Worm (Caenorhabditis elegans): ENCODE measurements around the gene T28D6.3.

Gene T28D6.3

DNA sequence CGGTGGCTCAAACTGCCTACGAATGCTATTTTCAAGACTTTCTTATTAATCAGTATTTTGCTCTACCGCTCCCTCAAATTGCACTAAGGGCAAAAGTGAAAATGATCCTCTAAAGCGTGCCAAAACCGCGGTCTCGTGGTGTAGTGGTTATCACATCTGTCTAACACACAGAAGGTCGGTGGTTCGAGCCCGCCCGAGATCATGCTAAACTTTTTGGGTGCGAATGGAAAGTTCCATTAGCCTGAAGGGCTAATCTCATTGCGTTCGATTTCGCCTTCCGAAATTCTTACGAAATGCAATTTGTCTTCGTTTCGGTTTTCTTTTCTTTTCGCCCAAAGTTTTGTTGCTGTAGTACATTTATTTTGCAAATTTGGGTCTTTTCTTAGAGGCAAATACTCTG, 13.1 kb upstream of the T28D6.3 start:
- no peak for TF ChIP-seq snpc-4 (tag; optimal IDR thresholded peaks at IDR 0.05)
- no peak for TF ChIP-seq blmp-1 (tag; optimal IDR thresholded peaks at IDR 0.05)
- peak; percentile 3 for TF ChIP-seq drap-1 (GFP tag; optimal IDR thresholded peaks at IDR 0.05)
- no peak for TF ChIP-seq nhr-237 (tag; optimal IDR thresholded peaks at IDR 0.05)
- TF ChIP-seq ces-1 (GFP tag; optimal IDR thresholded peaks at IDR 0.05) = peak; percentile 97

DNA sequence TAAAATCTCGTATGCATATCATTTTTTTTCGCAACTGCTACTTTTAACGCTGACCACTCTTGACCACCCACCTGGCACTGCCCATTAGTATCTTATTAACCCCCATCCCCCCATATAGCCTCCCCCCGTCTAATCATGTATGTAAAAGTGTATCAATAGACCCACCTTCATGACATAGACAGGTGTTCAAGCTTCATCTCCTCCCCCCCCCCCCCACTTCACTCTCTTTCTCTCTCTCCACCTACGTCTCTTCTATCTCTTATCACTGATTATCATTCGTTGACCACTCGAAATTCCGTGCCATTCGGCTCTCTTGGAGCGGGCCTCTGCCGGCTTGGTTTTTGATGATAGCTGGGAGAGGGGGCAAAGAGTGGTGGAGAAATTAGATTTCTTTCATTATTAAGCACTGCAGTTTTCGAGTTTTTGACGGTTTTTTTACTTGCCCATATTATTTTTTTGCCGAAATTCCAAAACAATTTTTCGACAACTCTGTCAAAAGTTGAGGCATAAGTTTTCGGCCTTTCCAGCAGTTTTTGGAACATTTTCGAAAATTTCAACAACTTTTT, 10.7 kb upstream of the T28D6.3 start:
- no peak for TF ChIP-seq lsy-2 (tag; optimal IDR thresholded peaks at IDR 0.05)
- TF ChIP-seq blmp-1 (tag; optimal IDR thresholded peaks at IDR 0.05) = no peak
- no peak for TF ChIP-seq unc-39 (tag; optimal IDR thresholded peaks at IDR 0.05)
- no peak for TF ChIP-seq flh-1 (GFP tag; optimal IDR thresholded peaks at IDR 0.05)
- TF ChIP-seq snpc-4 (tag; optimal IDR thresholded peaks at IDR 0.05) = no peak
- TF ChIP-seq mls-2 (tag; optimal IDR thresholded peaks at IDR 0.05) = no peak
- peak; percentile 17 for TF ChIP-seq hlh-1 (tag; optimal IDR thresholded peaks at IDR 0.05)
- no peak for TF ChIP-seq elt-1 (tag; optimal IDR thresholded peaks at IDR 0.05; ENCODE audit: borderline replicate concordance, insufficient read depth)
- peak; percentile 16 for TF ChIP-seq M03D4.4 (tag; optimal IDR thresholded peaks at IDR 0.05)
- TF ChIP-seq drap-1 (GFP tag; optimal IDR thresholded peaks at IDR 0.05) = peak; percentile 14
- TF ChIP-seq mep-1 (tag; optimal IDR thresholded peaks at IDR 0.05) = no peak
- TF ChIP-seq mab-5 (tag; optimal IDR thresholded peaks at IDR 0.05) = no peak
- TF ChIP-seq unc-120 (tag; optimal IDR thresholded peaks at IDR 0.05; ENCODE audit: poor library complexity, severe bottlenecking) = peak; percentile 35

- TF ChIP-seq zip-8 (tag; optimal IDR thresholded peaks at IDR 0.05) (no peak), unc-62 (GFP tag; optimal IDR thresholded peaks at IDR 0.05) (no peak)
Measured at ce11 chrIII:11357418-11357817, 9.1 kb upstream of the T28D6.3 start.

ce11 chrIII:11358273-11358672, 8.3 kb upstream of the T28D6.3 start:
- TF ChIP-seq lsy-2 (tag; optimal IDR thresholded peaks at IDR 0.05) = no peak
- TF ChIP-seq ces-1 (GFP tag; optimal IDR thresholded peaks at IDR 0.05) = peak; percentile 99

- no peak for TF ChIP-seq M03D4.4 (tag; optimal IDR thresholded peaks at IDR 0.05)
- TF ChIP-seq ces-1 (GFP tag; optimal IDR thresholded peaks at IDR 0.05) = peak; percentile 85
- no peak for TF ChIP-seq unc-120 (tag; optimal IDR thresholded peaks at IDR 0.05; ENCODE audit: poor library complexity, severe bottlenecking)
Measured at ce11 chrIII:11359422-11359821, 7.1 kb upstream of the T28D6.3 start.

DNA sequence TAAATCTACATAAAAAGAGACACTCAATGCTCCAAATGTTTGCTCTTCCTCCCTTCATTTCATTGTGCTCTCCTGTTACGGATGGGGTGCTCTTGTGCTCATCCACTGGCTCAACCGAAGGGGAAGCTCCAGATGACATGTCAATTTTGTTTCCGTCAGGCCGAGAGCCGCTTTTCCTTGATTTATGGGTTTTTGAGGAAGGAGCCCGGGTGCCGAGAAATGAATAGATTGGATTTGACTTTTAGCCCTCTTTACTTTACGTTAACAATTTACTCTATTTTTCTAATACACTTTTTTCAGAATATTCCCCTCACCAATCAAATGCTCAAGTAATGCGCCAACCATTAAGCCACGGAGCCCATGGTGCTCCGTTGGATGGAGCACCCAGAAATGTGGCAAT, 6.4 kb upstream of the T28D6.3 start, which contains the start of gene T28D6.4:
Gene T28D6.4, plus strand, starts transcription at position 301 of the 400 bp plus-strand sequence.
- TF ChIP-seq zip-8 (tag; optimal IDR thresholded peaks at IDR 0.05) = no peak
- TF ChIP-seq sem-2 (GFP tag; optimal IDR thresholded peaks at IDR 0.05) = no peak
- TF ChIP-seq mep-1 (tag; optimal IDR thresholded peaks at IDR 0.05) = no peak
- TF ChIP-seq cnd-1 (tag; optimal IDR thresholded peaks at IDR 0.05) = no peak
- no peak for TF ChIP-seq snpc-4 (tag; optimal IDR thresholded peaks at IDR 0.05)
- TF ChIP-seq ceh-39 (tag; optimal IDR thresholded peaks at IDR 0.05) = no peak
- no peak for TF ChIP-seq ztf-11 (tag; optimal IDR thresholded peaks at IDR 0.05)
- TF ChIP-seq nhr-237 (tag; optimal IDR thresholded peaks at IDR 0.05) = no peak
- no peak for TF ChIP-seq drap-1 (GFP tag; optimal IDR thresholded peaks at IDR 0.05)
- TF ChIP-seq unc-62 (GFP tag; optimal IDR thresholded peaks at IDR 0.05) = no peak
- TF ChIP-seq tbx-8 (GFP tag; optimal IDR thresholded peaks at IDR 0.05) = no peak
- TF ChIP-seq M03D4.4 (tag; optimal IDR thresholded peaks at IDR 0.05) = no peak
- TF ChIP-seq bed-3 (GFP tag; optimal IDR thresholded peaks at IDR 0.05) = no peak
- no peak for TF ChIP-seq ceh-83 (GFP tag; optimal IDR thresholded peaks at IDR 0.05)
- TF ChIP-seq ceh-43 (GFP tag; optimal IDR thresholded peaks at IDR 0.05) = no peak
- no peak for TF ChIP-seq mab-5 (tag; optimal IDR thresholded peaks at IDR 0.05)
- TF ChIP-seq hlh-1 (tag; optimal IDR thresholded peaks at IDR 0.05) = no peak

DNA sequence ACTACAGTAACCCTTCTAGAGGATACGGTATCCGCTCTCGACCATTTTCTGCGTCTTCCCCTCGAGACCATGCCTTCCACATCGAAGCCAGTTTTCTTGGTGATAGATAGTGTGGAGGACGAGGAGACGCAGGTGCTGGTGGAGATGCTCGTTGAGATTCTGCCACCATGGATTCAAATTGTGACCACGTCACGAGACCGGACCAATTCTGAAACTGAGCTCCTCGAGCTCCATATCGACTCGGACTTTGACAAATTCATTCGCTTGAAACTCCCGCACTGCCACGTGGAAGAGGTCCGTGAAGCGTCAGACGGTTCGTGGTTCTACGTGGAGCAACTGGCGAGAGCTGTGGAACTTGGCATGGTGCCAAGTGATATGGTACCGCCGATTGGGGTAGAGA, 5.2 kb upstream of the T28D6.3 start:
- no peak for TF ChIP-seq sptf-1 (tag; optimal IDR thresholded peaks at IDR 0.05)
- TF ChIP-seq elt-3 (tag; optimal IDR thresholded peaks at IDR 0.05) = no peak
- TF ChIP-seq unc-120 (tag; optimal IDR thresholded peaks at IDR 0.05; ENCODE audit: poor library complexity, severe bottlenecking) = no peak
- no peak for TF ChIP-seq ces-1 (GFP tag; optimal IDR thresholded peaks at IDR 0.05)

Measured in whole organism, mixed stage, embryonic.